Worm (Caenorhabditis elegans): ENCODE measurements around the gene C10E2.2.

ce11 chrX:16732259-16732658 lies 12.8 kb upstream of the C10E2.2 start:
- TF ChIP-seq ceh-43 (GFP tag; optimal IDR thresholded peaks at IDR 0.05), result no peak
- no peak for TF ChIP-seq snpc-4 (tag; optimal IDR thresholded peaks at IDR 0.05)
- no peak for TF ChIP-seq sptf-1 (tag; optimal IDR thresholded peaks at IDR 0.05)
- TF ChIP-seq mls-2 (tag; optimal IDR thresholded peaks at IDR 0.05), result no peak
- no peak for TF ChIP-seq nhr-237 (tag; optimal IDR thresholded peaks at IDR 0.05)
- TF ChIP-seq lsy-2 (tag; optimal IDR thresholded peaks at IDR 0.05), result no peak
- TF ChIP-seq sem-2 (GFP tag; optimal IDR thresholded peaks at IDR 0.05), result no peak
- TF ChIP-seq lin-13 (tag; optimal IDR thresholded peaks at IDR 0.05), result no peak

All from whole organism, mixed stage, embryonic.